Worm (Caenorhabditis elegans) whole organism, early embryonic: ENCODE measurements around the gene ZC178.2.

Experiments used
- F13C5.2 ChIP-seq: sonication (generic microtip); optimal IDR thresholded peaks from 2 replicates; lab custom pipeline; 2017; ENCODE audit warnings: mild to moderate bottlenecking, missing genetic modification characterization, inconsistent platforms, missing compliant biosample characterization
- aly-1 ChIP-seq: sonication (generic microtip); optimal IDR thresholded peaks from 2 replicates; lab custom pipeline; 2016; ENCODE audit warnings: missing genetic modification characterization, missing compliant biosample characterization
- ama-1 ChIP-seq: fragments of 150-350 bp; optimal IDR thresholded peaks from 2 replicates; lab custom pipeline; 2014
- flt-1 ChIP-seq: fragments of 200-800 bp; sonication (Bioruptor generic); IDR thresholded peaks from 2 replicates; pipeline ENCODE4 v1.3.6; 2022; ENCODE audit warnings: missing genetic modification characterization, missing compliant biosample characterization
- hmg-4 ChIP-seq: fragments of 200-800 bp; sonication (Bioruptor generic); optimal IDR thresholded peaks from 2 replicates; lab custom pipeline; 2018; ENCODE audit warnings: mild to moderate bottlenecking, missing genetic modification characterization, missing compliant biosample characterization
- scrt-1 ChIP-seq: fragments of 200-800 bp; sonication (Bioruptor generic); IDR thresholded peaks from 2 replicates; pipeline ENCODE4 v1.3.6; 2022; ENCODE audit warnings: missing genetic modification characterization, missing compliant biosample characterization
- tra-4 ChIP-seq: sonication (generic microtip); optimal IDR thresholded peaks from 2 replicates; lab custom pipeline; 2017; ENCODE audit warnings: missing genetic modification characterization, missing compliant biosample characterization

ce11 chrV:8729100-8729499 lies 17.3 kb upstream of the ZC178.2 start, which contains the start of gene ZC196.5:
- TF ChIP-seq ama-1 (lab: Kevin White, UChicago) = no peak
- TF ChIP-seq tra-4 (tag; lab: Kevin White, UChicago) = no peak
- TF ChIP-seq F13C5.2 (tag; lab: Kevin White, UChicago) = no peak
- no peak for TF ChIP-seq flt-1 (GFP tag; lab: Robert Waterston, UW)
- no peak for TF ChIP-seq aly-1 (tag; lab: Kevin White, UChicago)
- no peak for TF ChIP-seq hmg-4 (GFP tag; lab: Kevin White, UChicago)
- TF ChIP-seq scrt-1 = no peak
